ENCODE assay signal across 7 worm cellular contexts in genomic region chrX:6109288-6109770, ce11.
TF ChIP-seq lines count a peak whose summit lies in the region.

Gene kynu-1, minus strand, starts transcription at chrX:6109338.

TF ChIP-seq in whole organism, L1 larva, 84 proteins besides CTCF, POLR2A, EP300 and RAD21 (continues in another document):
- TF ChIP-seq lir-3 (tag; optimal IDR thresholded peaks at IDR 0.05; lab: Kevin White, UChicago; ENCODE audit: poor library complexity) (no peak), fkh-8 (tag; optimal IDR thresholded peaks at IDR 0.05; lab: Kevin White, UChicago) (no peak), nhr-84 (tag; optimal IDR thresholded peaks at IDR 0.05; lab: Kevin White, UChicago) (no peak), swsn-7 (tag; optimal IDR thresholded peaks at IDR 0.05; lab: Kevin White, UChicago) (no peak), fkh-4 (tag; optimal IDR thresholded peaks at IDR 0.05; lab: Kevin White, UChicago; ENCODE audit: borderline replicate concordance) (no peak), nhr-71 (tag; optimal IDR thresholded peaks at IDR 0.05; lab: Kevin White, UChicago) (peak; percentile 19), unc-62 (GFP tag; optimal IDR thresholded peaks at IDR 0.05; lab: Kevin White, UChicago) (no peak), hlh-17 (GFP tag; optimal IDR thresholded peaks at IDR 0.05; lab: Kevin White, UChicago; ENCODE audit: borderline replicate concordance) (no peak), C34B4.2 (tag; optimal IDR thresholded peaks at IDR 0.05; lab: Kevin White, UChicago) (no peak), hpl-2 (GFP tag; optimal IDR thresholded peaks at IDR 0.05; lab: Kevin White, UChicago) (no peak), sptf-1 (tag; optimal IDR thresholded peaks at IDR 0.05; lab: Kevin White, UChicago) (no peak), ama-1 (optimal IDR thresholded peaks at IDR 0.05; lab: Kevin White, UChicago) (no peak), nhr-76 (tag; optimal IDR thresholded peaks at IDR 0.05; lab: Kevin White, UChicago) (no peak)

TF ChIP-seq in whole organism, L2 larva, 48 proteins besides CTCF, POLR2A, EP300 and RAD21 (continues in another document):
- TF ChIP-seq lsy-2 (tag; optimal IDR thresholded peaks at IDR 0.05; lab: Kevin White, UChicago) (no peak), elt-3 (tag; optimal IDR thresholded peaks at IDR 0.05; lab: Kevin White, UChicago) (no peak), nhr-77 (tag; optimal IDR thresholded peaks at IDR 0.05; lab: Kevin White, UChicago) (no peak), ztf-11 (tag; optimal IDR thresholded peaks at IDR 0.05; lab: Kevin White, UChicago) (no peak), ceh-82 (tag; optimal IDR thresholded peaks at IDR 0.05; lab: Kevin White, UChicago) (no peak), sma-3 (GFP tag; optimal IDR thresholded peaks at IDR 0.05; lab: Kevin White, UChicago) (peak; percentile 26), crh-2 (tag; optimal IDR thresholded peaks at IDR 0.05; lab: Kevin White, UChicago) (no peak), unc-39 (tag; optimal IDR thresholded peaks at IDR 0.05; lab: Kevin White, UChicago) (no peak), nhr-25 (tag; optimal IDR thresholded peaks at IDR 0.05; lab: Kevin White, UChicago) (peak; percentile 31), C34F6.9 (tag; optimal IDR thresholded peaks at IDR 0.05; lab: Kevin White, UChicago) (no peak), egl-27 (tag; optimal IDR thresholded peaks at IDR 0.05; lab: Kevin White, UChicago) (peak; percentile 8), sma-9 (GFP tag; optimal IDR thresholded peaks at IDR 0.05; lab: Kevin White, UChicago) (peak; percentile 56), sma-9 (tag; optimal IDR thresholded peaks at IDR 0.05; lab: Kevin White, UChicago) (no peak), lin-13 (GFP tag; optimal IDR thresholded peaks at IDR 0.05; lab: Kevin White, UChicago) (no peak)

TF ChIP-seq in whole organism, L3 larva, 47 proteins besides CTCF, POLR2A, EP300 and RAD21:
- TF ChIP-seq elt-2 (tag; optimal IDR thresholded peaks at IDR 0.05; lab: Kevin White, UChicago) = peak; percentile 57
- TF ChIP-seq nhr-23 (tag; optimal IDR thresholded peaks at IDR 0.05; lab: Kevin White, UChicago) = peak; percentile 53
- peak; percentile 81 for TF ChIP-seq elt-1 (tag; optimal IDR thresholded peaks at IDR 0.05; lab: Kevin White, UChicago)
- TF ChIP-seq unc-62 (GFP tag; optimal IDR thresholded peaks at IDR 0.05; lab: Kevin White, UChicago) = no peak
- no peak for TF ChIP-seq lin-15B (tag; optimal IDR thresholded peaks at IDR 0.05; lab: Kevin White, UChicago)
- TF ChIP-seq ceh-28 (tag; optimal IDR thresholded peaks at IDR 0.05; lab: Kevin White, UChicago) = peak; percentile 66
- TF ChIP-seq nhr-237 (tag; optimal IDR thresholded peaks at IDR 0.05; lab: Kevin White, UChicago) = no peak
- peak; percentile 32 for TF ChIP-seq nhr-43 (tag; optimal IDR thresholded peaks at IDR 0.05; lab: Kevin White, UChicago; ENCODE audit: poor library complexity, severe bottlenecking)
- TF ChIP-seq ceh-9 (tag; optimal IDR thresholded peaks at IDR 0.05; lab: Kevin White, UChicago) = no peak
TF ChIP-seq in whole organism, L3 larva: peak in this region for 5.

TF ChIP-seq in whole organism, L4 larva, 104 proteins besides CTCF, POLR2A, EP300 and RAD21:
- TF ChIP-seq dve-1 (tag; optimal IDR thresholded peaks at IDR 0.05; lab: Kevin White, UChicago; ENCODE audit: insufficient read depth) (peak; percentile 56), daf-16 (GFP tag; optimal IDR thresholded peaks at IDR 0.05; lab: Kevin White, UChicago) (no peak), daf-16 (tag; optimal IDR thresholded peaks at IDR 0.05; lab: Kevin White, UChicago) (peak; percentile 45), hlh-11 (tag; optimal IDR thresholded peaks at IDR 0.05; lab: Kevin White, UChicago) (peak; percentile 50), lsy-2 (tag; optimal IDR thresholded peaks at IDR 0.05; lab: Kevin White, UChicago) (peak in 1 of 2 experiments; percentile 27), T26A8.4 (GFP tag; IDR thresholded peaks at IDR 0.05; lab: Robert Waterston, UW) (no peak), saeg-2 (GFP tag; IDR thresholded peaks at IDR 0.05; lab: Robert Waterston, UW) (no peak), nhr-28 (tag; optimal IDR thresholded peaks at IDR 0.05; lab: Kevin White, UChicago) (peak; percentile 83), dmd-6 (GFP tag; IDR thresholded peaks at IDR 0.05; lab: Robert Waterston, UW) (peak; percentile 31; the same call in 1 of the 2 replicates), mdt-29 (GFP tag; IDR thresholded peaks at IDR 0.05; lab: Robert Waterston, UW) (no peak)

TF ChIP-seq in whole organism, late embryonic, 69 proteins besides CTCF, POLR2A, EP300 and RAD21:
- no peak for TF ChIP-seq ceh-45 (GFP tag; IDR thresholded peaks at IDR 0.05; lab: Robert Waterston, UW)
- no peak for TF ChIP-seq dve-1 (tag; optimal IDR thresholded peaks at IDR 0.05; lab: Kevin White, UChicago)
- TF ChIP-seq elt-2 (tag; optimal IDR thresholded peaks at IDR 0.05; lab: Kevin White, UChicago) = peak; percentile 48
- TF ChIP-seq C38D4.7 (GFP tag; optimal IDR thresholded peaks at IDR 0.05; lab: Kevin White, UChicago) = no peak
- no peak for TF ChIP-seq ahr-1 (tag; optimal IDR thresholded peaks at IDR 0.05; lab: Kevin White, UChicago)
- TF ChIP-seq madf-2 (tag; optimal IDR thresholded peaks at IDR 0.05; lab: Kevin White, UChicago) = no peak
- no peak for TF ChIP-seq unc-3 (GFP tag; conservative IDR thresholded peaks at IDR 0.05; lab: Robert Waterston, UW)
- TF ChIP-seq unc-3 (tag; optimal IDR thresholded peaks at IDR 0.05; lab: Kevin White, UChicago) = no peak

TF ChIP-seq in whole organism, mixed stage, embryonic, 35 proteins besides CTCF, POLR2A, EP300 and RAD21:
- TF ChIP-seq nhr-237 (tag; optimal IDR thresholded peaks at IDR 0.05; lab: Kevin White, UChicago) = no peak
- TF ChIP-seq elt-1 (tag; optimal IDR thresholded peaks at IDR 0.05; lab: Kevin White, UChicago; ENCODE audit: borderline replicate concordance, insufficient read depth) = peak; percentile 95
TF ChIP-seq in whole organism, mixed stage, embryonic: peak in this region for 1.

TF ChIP-seq in whole organism, young adult, 124 proteins besides CTCF, POLR2A, EP300 and RAD21:
- TF ChIP-seq lsy-27 (tag; optimal IDR thresholded peaks at IDR 0.05; lab: Kevin White, UChicago; ENCODE audit: borderline replicate concordance, insufficient read depth) (no peak), nhr-80 (tag; optimal IDR thresholded peaks at IDR 0.05; lab: Kevin White, UChicago) (peak; percentile 45), tbx-9 (tag; optimal IDR thresholded peaks at IDR 0.05; lab: Kevin White, UChicago; ENCODE audit: borderline replicate concordance) (no peak)
